Worm (Caenorhabditis elegans): ENCODE measurements around the gene clc-8.

ce11 chrIV:14408569-14408968 lies 14.6 kb downstream of the clc-8 start:
- TF ChIP-seq ceh-36 (tag; optimal IDR thresholded peaks at IDR 0.05) (no peak), ama-1 (optimal IDR thresholded peaks at IDR 0.05) (no peak), B0310.2 (tag; optimal IDR thresholded peaks at IDR 0.05) (no peak), flt-1 (GFP tag; IDR thresholded peaks at IDR 0.05) (no peak), tbx-37 (GFP tag; conservative IDR thresholded peaks at IDR 0.05) (no peak), sea-1 (GFP tag; conservative IDR thresholded peaks at IDR 0.05) (no peak), ceh-13 (GFP tag; optimal IDR thresholded peaks at IDR 0.05) (no peak), tbx-11 (GFP tag; IDR thresholded peaks at IDR 0.05) (no peak), hmg-4 (GFP tag; optimal IDR thresholded peaks at IDR 0.05) (no peak), F13C5.2 (tag; optimal IDR thresholded peaks at IDR 0.05) (no peak), hnd-1 (tag; optimal IDR thresholded peaks at IDR 0.05) (no peak)

Measured in whole organism, early embryonic.